Worm (Caenorhabditis elegans) whole organism, L1 larva: Measurements from ENCODE around the gene Y73B6BL.29.

Experiments
- F16B12.6 ChIP-seq: fragments of 150-350 bp; optimal IDR thresholded peaks from 2 replicates; lab custom pipeline; 2014; ENCODE audit warnings: missing biosample characterization, missing genetic modification characterization
- aly-2 ChIP-seq: fragments of 150-350 bp; optimal IDR thresholded peaks from 2 replicates; lab custom pipeline; 2014; ENCODE audit warnings: missing biosample characterization, missing genetic modification characterization
- ama-1 ChIP-seq: fragments of 150-350 bp; optimal IDR thresholded peaks from 2 replicates; lab custom pipeline; 2014
- ceh-82 ChIP-seq, 3 experiments: fragments of 150-350 bp in 1 of 3; sonication (generic microtip) in 2 of 3; optimal IDR thresholded peaks; 2 replicates each; lab custom pipeline; 2014 to 2017; ENCODE audit warnings: missing biosample characterization in 3 of 3, missing genetic modification characterization in 3 of 3
- ceh-88 ChIP-seq: fragments of 200-800 bp; sonication (Bioruptor generic); IDR thresholded peaks from 2 replicates; pipeline ENCODE4 v1.3.6; 2022; ENCODE audit warnings: missing genetic modification characterization, missing compliant biosample characterization
- ceh-90 ChIP-seq: sonication (generic microtip); optimal IDR thresholded peaks from 2 replicates; lab custom pipeline; 2016; ENCODE audit warnings: missing genetic modification characterization, missing compliant biosample characterization
- ces-1 ChIP-seq: fragments of 150-350 bp; optimal IDR thresholded peaks from 2 replicates; lab custom pipeline; 2014; ENCODE audit warnings: missing biosample characterization, missing genetic modification reagents, missing genetic modification characterization
- dpl-1 ChIP-seq, 3 experiments: fragments of 150-350 bp in 2 of 3; sonication (generic microtip) in 1 of 3; optimal IDR thresholded peaks; 2 replicates each; lab custom pipeline; 2014 to 2017; ENCODE audit warnings: missing biosample characterization in 3 of 3, missing genetic modification characterization in 3 of 3, missing genetic modification reagents in 3 of 3
- efl-1 ChIP-seq, 4 experiments: fragments of 150-350 bp; optimal IDR thresholded peaks in 3 of 4; peaks in 1 of 4; 1 replicate in 1 of 4; 2 replicates in 3 of 4; lab custom pipeline; 2014; ENCODE audit warnings: missing biosample characterization in 2 of 4, missing genetic modification characterization in 2 of 4, missing genetic modification reagents in 2 of 4
- egl-13 ChIP-seq: sonication (generic microtip); optimal IDR thresholded peaks from 2 replicates; lab custom pipeline; 2016; ENCODE audit warnings: missing genotype, missing genetic modification reagents, missing genetic modification characterization, missing compliant biosample characterization
- elt-2 ChIP-seq: sonication (generic microtip); optimal IDR thresholded peaks from 2 replicates; lab custom pipeline; 2016; ENCODE audit warnings: missing genetic modification characterization, mild to moderate bottlenecking, inconsistent platforms, missing compliant biosample characterization, missing genetic modification reagents
- elt-3 ChIP-seq, 6 experiments: fragments of 150-350 bp in 1 of 6; sonication (generic microtip); optimal IDR thresholded peaks; 2 replicates each; lab custom pipeline; 2017 to 2018; ENCODE audit warnings: missing biosample characterization in 6 of 6, missing genetic modification characterization in 6 of 6, inconsistent platforms in 1 of 6
- ets-5 ChIP-seq: fragments of 200-800 bp; sonication (Bioruptor generic); IDR thresholded peaks from 2 replicates; pipeline ENCODE4 v1.3.6; 2022; ENCODE audit warnings: missing genetic modification characterization, missing compliant biosample characterization
- fkh-10 ChIP-seq: sonication (generic microtip); optimal IDR thresholded peaks from 2 replicates; lab custom pipeline; 2017; ENCODE audit warnings: missing biosample characterization, missing genetic modification reagents, missing genetic modification characterization
- fkh-4 ChIP-seq: sonication (generic microtip); optimal IDR thresholded peaks from 2 replicates; lab custom pipeline; 2016; ENCODE audit warnings: missing compliant biosample characterization, missing genetic modification characterization, borderline replicate concordance
- fos-1 ChIP-seq: fragments of 150-350 bp; optimal IDR thresholded peaks from 2 replicates; lab custom pipeline; 2014; ENCODE audit warnings: missing biosample characterization, missing genetic modification characterization
- grh-1 ChIP-seq: fragments of 200-800 bp; sonication (Bioruptor generic); IDR thresholded peaks from 2 replicates; pipeline ENCODE4 v1.3.6; 2022; ENCODE audit warnings: missing genetic modification reagents, missing genetic modification characterization, missing compliant biosample characterization
- hlh-17 ChIP-seq: fragments of 200-800 bp; sonication (Bioruptor generic); optimal IDR thresholded peaks from 2 replicates; lab custom pipeline; 2018; ENCODE audit warnings: missing genetic modification characterization, mild to moderate bottlenecking, missing compliant biosample characterization, moderate library complexity, borderline replicate concordance
- hpl-2 ChIP-seq: fragments of 150-350 bp; optimal IDR thresholded peaks from 2 replicates; lab custom pipeline; 2014; ENCODE audit warnings: missing biosample characterization, missing genetic modification reagents, missing genetic modification characterization
- irx-1 ChIP-seq: sonication (generic microtip); optimal IDR thresholded peaks from 2 replicates; lab custom pipeline; 2016; ENCODE audit warnings: missing genetic modification characterization, missing compliant biosample characterization
- jun-1 ChIP-seq: fragments of 150-350 bp; optimal IDR thresholded peaks from 2 replicates; lab custom pipeline; 2014; ENCODE audit warnings: missing biosample characterization, missing genetic modification reagents, missing genetic modification characterization
- lin-13 ChIP-seq: fragments of 150-350 bp; optimal IDR thresholded peaks from 2 replicates; lab custom pipeline; 2014; ENCODE audit warnings: missing biosample characterization, missing genetic modification reagents, missing genetic modification characterization
- lin-14 ChIP-seq: fragments of 200-800 bp; sonication (Bioruptor generic); optimal IDR thresholded peaks from 2 replicates; lab custom pipeline; 2018; ENCODE audit warnings: mild to moderate bottlenecking, missing genetic modification characterization, moderate library complexity, missing compliant biosample characterization
- lin-35 ChIP-seq, 2 experiments: fragments of 150-350 bp; optimal IDR thresholded peaks; 2 replicates each; lab custom pipeline; 2014; ENCODE audit warnings: missing biosample characterization in 2 of 2, missing genetic modification characterization in 2 of 2, missing genetic modification reagents in 2 of 2
- lir-3 ChIP-seq: sonication (generic microtip); optimal IDR thresholded peaks from 2 replicates; lab custom pipeline; 2016; ENCODE audit warnings: mild to moderate bottlenecking, missing genetic modification characterization, moderate library complexity, missing compliant biosample characterization; ENCODE audit not compliant: poor library complexity
- lsy-2 ChIP-seq, 2 experiments: fragments of 150-350 bp; optimal IDR thresholded peaks; 2 replicates each; lab custom pipeline; 2014; ENCODE audit warnings: missing biosample characterization in 2 of 2, missing genetic modification characterization in 2 of 2
- mab-9 ChIP-seq: fragments of 200-800 bp; sonication (Bioruptor generic); IDR thresholded peaks from 2 replicates; pipeline ENCODE4 v1.3.6; 2022; ENCODE audit warnings: missing genetic modification reagents, missing genetic modification characterization, missing compliant biosample characterization
- mdl-1 ChIP-seq, 2 experiments: fragments of 150-350 bp; optimal IDR thresholded peaks; 2 replicates each; lab custom pipeline; 2014 to 2017; ENCODE audit warnings: missing biosample characterization in 2 of 2, missing genetic modification characterization in 2 of 2, inconsistent platforms in 1 of 2
- mef-2 ChIP-seq: fragments of 150-350 bp; optimal IDR thresholded peaks from 2 replicates; lab custom pipeline; 2014; ENCODE audit warnings: missing biosample characterization, missing genetic modification characterization
- mep-1 ChIP-seq: fragments of 150-350 bp; optimal IDR thresholded peaks from 2 replicates; lab custom pipeline; 2014; ENCODE audit warnings: missing biosample characterization, missing genetic modification characterization
- nhr-19 ChIP-seq: fragments of 200-800 bp; sonication (Bioruptor generic); conservative IDR thresholded peaks from 2 replicates; pipeline ENCODE4 v1.3.6; 2022; ENCODE audit warnings: missing genetic modification characterization, missing compliant biosample characterization
- nhr-237 ChIP-seq: fragments of 150-350 bp; optimal IDR thresholded peaks from 2 replicates; lab custom pipeline; 2014; ENCODE audit warnings: missing biosample characterization, missing genetic modification characterization
- nhr-47 ChIP-seq: sonication (generic microtip); optimal IDR thresholded peaks from 2 replicates; lab custom pipeline; 2016; ENCODE audit warnings: mild to moderate bottlenecking, missing genetic modification characterization, moderate library complexity, missing compliant biosample characterization
- nhr-71 ChIP-seq: sonication (generic microtip); optimal IDR thresholded peaks from 2 replicates; lab custom pipeline; 2016; ENCODE audit warnings: mild to moderate bottlenecking, missing genetic modification characterization, moderate library complexity, missing compliant biosample characterization
- nhr-85 ChIP-seq: sonication (generic microtip); peaks from one replicate; lab custom pipeline; 2016; ENCODE audit warnings: missing genetic modification characterization, inconsistent platforms, missing compliant biosample characterization
- nhr-90 ChIP-seq: sonication (generic microtip); optimal IDR thresholded peaks from 2 replicates; lab custom pipeline; 2016; ENCODE audit warnings: mild to moderate bottlenecking, missing genetic modification characterization, missing compliant biosample characterization; ENCODE audit not compliant: poor library complexity
- pax-3 ChIP-seq: fragments of 200-800 bp; sonication (Bioruptor generic); optimal IDR thresholded peaks from 2 replicates; lab custom pipeline; 2018; ENCODE audit warnings: mild to moderate bottlenecking, missing genetic modification characterization, moderate library complexity, missing compliant biosample characterization
- snu-23 ChIP-seq: sonication (generic microtip); optimal IDR thresholded peaks from 2 replicates; lab custom pipeline; 2016; ENCODE audit warnings: missing genetic modification characterization, missing compliant biosample characterization
- sox-4 ChIP-seq: sonication (generic microtip); optimal IDR thresholded peaks from 2 replicates; lab custom pipeline; 2016; ENCODE audit warnings: missing genetic modification characterization, missing compliant biosample characterization
- sup-37 ChIP-seq: fragments of 200-800 bp; sonication (Bioruptor generic); optimal IDR thresholded peaks from 2 replicates; lab custom pipeline; 2018; ENCODE audit warnings: mild to moderate bottlenecking, missing genetic modification characterization, missing compliant biosample characterization
- swsn-7 ChIP-seq: sonication (generic microtip); optimal IDR thresholded peaks from 2 replicates; lab custom pipeline; 2016; ENCODE audit warnings: missing genetic modification characterization, missing compliant biosample characterization
- tbx-2 ChIP-seq: sonication (generic microtip); optimal IDR thresholded peaks from 2 replicates; lab custom pipeline; 2016; ENCODE audit warnings: missing genetic modification characterization, missing compliant biosample characterization
- unc-130 ChIP-seq: fragments of 150-350 bp; optimal IDR thresholded peaks from 2 replicates; lab custom pipeline; 2017; ENCODE audit warnings: missing biosample characterization, missing genetic modification characterization, inconsistent platforms
- unc-62 ChIP-seq: fragments of 150-350 bp; optimal IDR thresholded peaks from 2 replicates; lab custom pipeline; 2014; ENCODE audit warnings: missing biosample characterization, missing genetic modification reagents, missing genetic modification characterization
- xbp-1 ChIP-seq: sonication (generic microtip); optimal IDR thresholded peaks from 2 replicates; lab custom pipeline; 2016; ENCODE audit warnings: missing genetic modification characterization, missing compliant biosample characterization
- zag-1 ChIP-seq: fragments of 150-350 bp; optimal IDR thresholded peaks from 2 replicates; lab custom pipeline; 2014; ENCODE audit warnings: missing biosample characterization, missing genetic modification characterization
- ztf-11 ChIP-seq, 2 experiments: sonication (generic microtip); optimal IDR thresholded peaks; 2 replicates each; lab custom pipeline; 2016 to 2017; ENCODE audit warnings: missing genetic modification characterization in 2 of 2, missing biosample characterization in 1 of 2, missing compliant biosample characterization in 1 of 2

The Y73B6BL.29 gene

ce11 chrIV:6365045-6365444, 43.3 kb downstream of the Y73B6BL.29 start, which contains the start of gene Y73B6BL.270:
Y73B6BL.270 (plus strand) TSS chrIV:6365345.
- no peak for TF ChIP-seq hpl-2
- TF ChIP-seq nhr-237 (tag; lab: Kevin White, UChicago) = no peak
- TF ChIP-seq pax-3 (tag; lab: Kevin White, UChicago) = no peak
- no peak for TF ChIP-seq jun-1 (tag; lab: Kevin White, UChicago)
- TF ChIP-seq unc-62 (GFP tag; lab: Kevin White, UChicago) = no peak
- TF ChIP-seq fkh-10 (GFP tag; lab: Kevin White, UChicago) = no peak
- no peak for TF ChIP-seq nhr-90 (tag; lab: Kevin White, UChicago)
- no peak for TF ChIP-seq ama-1 (lab: Kevin White, UChicago)
- no peak for TF ChIP-seq ceh-82 (tag; optimal IDR thresholded peaks at IDR 0.05; lab: Kevin White, UChicago)
- no peak for TF ChIP-seq ceh-88 (GFP tag; lab: Robert Waterston, UW)
- TF ChIP-seq aly-2 (tag; lab: Kevin White, UChicago) = no peak
- no peak for TF ChIP-seq hlh-17 (GFP tag; lab: Kevin White, UChicago)
- no peak for TF ChIP-seq ets-5 (GFP tag; lab: Robert Waterston, UW)
- no peak for TF ChIP-seq mdl-1 (tag; optimal IDR thresholded peaks at IDR 0.05; lab: Kevin White, UChicago)
- TF ChIP-seq egl-13 = no peak
- TF ChIP-seq nhr-85 = no peak
- TF ChIP-seq lin-13 (GFP tag; lab: Kevin White, UChicago) = no peak
- no peak for TF ChIP-seq F16B12.6
- no peak for TF ChIP-seq nhr-71 (tag; lab: Kevin White, UChicago)
- no peak for TF ChIP-seq sup-37 (GFP tag; lab: Kevin White, UChicago)

- TF ChIP-seq ztf-11 (tag; optimal IDR thresholded peaks at IDR 0.05; lab: Kevin White, UChicago) (no peak), nhr-71 (tag; lab: Kevin White, UChicago) (peak; percentile 21), F16B12.6 (no peak), elt-3 (tag; optimal IDR thresholded peaks at IDR 0.05; lab: Kevin White, UChicago) (no peak), nhr-90 (tag; lab: Kevin White, UChicago) (no peak), egl-13 (no peak), lin-14 (GFP tag; lab: Kevin White, UChicago) (peak; percentile 62), nhr-47 (tag; lab: Kevin White, UChicago) (no peak), fkh-10 (GFP tag; lab: Kevin White, UChicago) (peak; percentile 67), zag-1 (tag; lab: Kevin White, UChicago) (no peak), tbx-2 (no peak), fos-1 (tag; lab: Kevin White, UChicago) (no peak), mep-1 (tag; lab: Kevin White, UChicago) (no peak), snu-23 (GFP tag; lab: Kevin White, UChicago) (no peak), lin-35 (GFP tag; optimal IDR thresholded peaks at IDR 0.05; lab: Kevin White, UChicago) (no peak), unc-130 (tag; lab: Kevin White, UChicago) (no peak), efl-1 (optimal IDR thresholded peaks at IDR 0.05; lab: Kevin White, UChicago) (no peak), efl-1 (GFP tag; optimal IDR thresholded peaks at IDR 0.05 in 1 of 2; lab: Kevin White, UChicago) (peak in 1 of 2 experiments; percentile 39), grh-1 (GFP tag; lab: Robert Waterston, UW) (no peak), mab-9 (no peak), lsy-2 (tag; optimal IDR thresholded peaks at IDR 0.05; lab: Kevin White, UChicago) (no peak), ces-1 (GFP tag; lab: Kevin White, UChicago) (peak; percentile 31), lin-13 (GFP tag; lab: Kevin White, UChicago) (no peak), fkh-4 (tag; lab: Kevin White, UChicago) (no peak)
Observed at ce11 chrIV:6366032-6366431, 44.3 kb downstream of the Y73B6BL.29 start.

ce11 chrIV:6369489-6369888, 47.8 kb downstream of the Y73B6BL.29 start:
- TF ChIP-seq ceh-90 (tag; lab: Kevin White, UChicago) (peak; percentile 77), nhr-85 (peak; percentile 80), nhr-47 (tag; lab: Kevin White, UChicago) (peak; percentile 56), mef-2 (tag; lab: Kevin White, UChicago) (no peak), sox-4 (tag; lab: Kevin White, UChicago) (peak; percentile 5), lir-3 (tag; lab: Kevin White, UChicago) (peak; percentile 57), ztf-11 (tag; optimal IDR thresholded peaks at IDR 0.05; lab: Kevin White, UChicago) (peak in 1 of 2 experiments; percentile 8), dpl-1 (GFP tag; optimal IDR thresholded peaks at IDR 0.05; lab: Kevin White, UChicago) (peak; percentile 78 to 87 (median 85)), efl-1 (optimal IDR thresholded peaks at IDR 0.05; lab: Kevin White, UChicago) (peak; percentile 90 to 92), efl-1 (GFP tag; optimal IDR thresholded peaks at IDR 0.05 in 1 of 2; lab: Kevin White, UChicago) (peak; percentile 89 to 99), lin-35 (GFP tag; optimal IDR thresholded peaks at IDR 0.05; lab: Kevin White, UChicago) (peak; percentile 75 to 91), xbp-1 (tag; lab: Kevin White, UChicago) (peak; percentile 2), unc-130 (tag; lab: Kevin White, UChicago) (no peak), fkh-4 (tag; lab: Kevin White, UChicago) (peak; percentile 7), elt-2 (tag; lab: Kevin White, UChicago) (peak; percentile 28), swsn-7 (peak; percentile 26), nhr-19 (GFP tag; lab: Robert Waterston, UW) (peak; percentile 29; the same call in 1 of the 2 replicates), tbx-2 (peak; percentile 7), irx-1 (peak; percentile 59)
